Fruit fly (Drosophila melanogaster) whole organism, embryonic: ENCODE results near the gene ab.
A peak's percentile ranks its signal among the peaks of the same experiment; 100 is the strongest.

Source experiments
- Antp ChIP-seq: fragments of 200-800 bp; sonication (Bioruptor generic); optimal IDR thresholded peaks from 3 replicates; lab custom pipeline; 2016; ENCODE audit warnings: missing biosample characterization, missing genetic modification characterization
- Bteb2 ChIP-seq: fragments of 200-800 bp; sonication (Bioruptor generic); optimal IDR thresholded peaks from 2 replicates; lab custom pipeline; 2016; ENCODE audit warnings: missing biosample characterization, missing genetic modification characterization
- C15 ChIP-seq: fragments of 200-800 bp; sonication (Bioruptor generic); IDR thresholded peaks from 3 replicates; pipeline ENCODE4 v1.3.6; 2022; ENCODE audit warnings: missing biosample characterization, missing genetic modification characterization
- CG1024 ChIP-seq: fragments of 200-800 bp; sonication (Bioruptor generic); IDR thresholded peaks from 2 replicates; pipeline ENCODE4 v1.3.6; 2022; ENCODE audit warnings: missing biosample characterization, missing genetic modification characterization
- CG10979 ChIP-seq: fragments of 200-800 bp; sonication (Bioruptor generic); optimal IDR thresholded peaks from 2 replicates; lab custom pipeline; 2018; ENCODE audit warnings: missing biosample characterization, mild to moderate bottlenecking, missing genetic modification characterization, moderate library complexity
- CG12236 ChIP-seq: fragments of 200-800 bp; sonication (Bioruptor generic); optimal IDR thresholded peaks from 2 replicates; lab custom pipeline; 2016; ENCODE audit warnings: missing biosample characterization, missing genetic modification characterization
- CG1233 ChIP-seq: fragments of 200-800 bp; sonication (Bioruptor generic); optimal IDR thresholded peaks from 4 replicates; lab custom pipeline; 2018; ENCODE audit warnings: missing biosample characterization, mild to moderate bottlenecking, missing genetic modification characterization
- CG15696 ChIP-seq: fragments of 200-800 bp; sonication (Bioruptor generic); optimal IDR thresholded peaks from 2 replicates; lab custom pipeline; 2019; ENCODE audit warnings: missing biosample characterization, mild to moderate bottlenecking, missing genetic modification characterization, moderate library complexity
- CG17186 ChIP-seq: fragments of 200-800 bp; sonication (Bioruptor generic); optimal IDR thresholded peaks from 3 replicates; lab custom pipeline; 2017; ENCODE audit warnings: missing biosample characterization, missing genetic modification reagents, missing genetic modification characterization
- CG2712 ChIP-seq: fragments of 200-800 bp; optimal IDR thresholded peaks from 3 replicates; lab custom pipeline; 2019; ENCODE audit warnings: missing biosample characterization, mild to moderate bottlenecking, missing genetic modification characterization, moderate library complexity
- CG2889 ChIP-seq: fragments of 200-800 bp; sonication (Bioruptor generic); IDR thresholded peaks from 3 replicates; pipeline ENCODE4 v1.3.6; 2022; ENCODE audit warnings: missing biosample characterization, missing genetic modification characterization
- CG32772 ChIP-seq: fragments of 200-800 bp; sonication (Bioruptor generic); IDR thresholded peaks from 2 replicates; pipeline ENCODE4 v1.3.6; 2022; ENCODE audit warnings: missing biosample characterization, missing genetic modification characterization
- CG33557 ChIP-seq: fragments of 200-800 bp; sonication (Bioruptor generic); optimal IDR thresholded peaks from 2 replicates; lab custom pipeline; 2019; ENCODE audit warnings: missing biosample characterization, mild to moderate bottlenecking, missing genetic modification characterization, moderate library complexity
- CG3726 ChIP-seq: fragments of 200-800 bp; sonication (Bioruptor generic); IDR thresholded peaks from 3 replicates; pipeline ENCODE4, ENCODE4 v1.3.6; 2022; ENCODE audit warnings: missing biosample characterization, missing genetic modification characterization
- CG3995 ChIP-seq: fragments of 200-800 bp; sonication (Bioruptor generic); optimal IDR thresholded peaks from 3 replicates; lab custom pipeline; 2016; ENCODE audit warnings: missing biosample characterization, missing genetic modification characterization
- CG7556 ChIP-seq: fragments of 200-800 bp; sonication (Bioruptor generic); optimal IDR thresholded peaks from 2 replicates; lab custom pipeline; 2017; ENCODE audit warnings: missing biosample characterization, mild to moderate bottlenecking, missing genetic modification characterization
- CG7928 ChIP-seq: fragments of 200-800 bp; sonication (Bioruptor generic); optimal IDR thresholded peaks from 2 replicates; lab custom pipeline; 2017; ENCODE audit warnings: missing biosample characterization, mild to moderate bottlenecking, missing genetic modification characterization
- CG8478 ChIP-seq: fragments of >200 bp; optimal IDR thresholded peaks from 2 replicates; lab custom pipeline; 2018
- CTCF ChIP-seq: fragments of 200-800 bp; sonication (Bioruptor generic); optimal IDR thresholded peaks from 2 replicates; lab custom pipeline; 2017; ENCODE audit warnings: missing biosample characterization, mild to moderate bottlenecking, missing genetic modification characterization, moderate library complexity
- Chrac-16 ChIP-seq: fragments of 200-800 bp; sonication (Bioruptor generic); optimal IDR thresholded peaks from 3 replicates; lab custom pipeline; 2016; ENCODE audit warnings: missing biosample characterization, missing genetic modification characterization
- D19A ChIP-seq: fragments of 200-800 bp; optimal IDR thresholded peaks from 3 replicates; lab custom pipeline; 2019; ENCODE audit warnings: missing biosample characterization, mild to moderate bottlenecking, missing genetic modification characterization, moderate library complexity
- Fer3 ChIP-seq: fragments of 200-800 bp; sonication (Bioruptor generic); optimal IDR thresholded peaks from 2 replicates; lab custom pipeline; 2018; ENCODE audit warnings: missing biosample characterization, mild to moderate bottlenecking, missing genetic modification characterization, moderate library complexity
- H15 ChIP-seq: fragments of 200-800 bp; sonication (Bioruptor generic); IDR thresholded peaks from 3 replicates; pipeline ENCODE4 v1.3.6; 2022; ENCODE audit warnings: missing biosample characterization, missing genetic modification characterization
- Hmx ChIP-seq: fragments of 200-800 bp; sonication (Bioruptor generic); optimal IDR thresholded peaks from 2 replicates; lab custom pipeline; 2016; ENCODE audit warnings: missing biosample characterization, missing genetic modification characterization
- MESR4 ChIP-seq: fragments of 200-800 bp; sonication (Bioruptor generic); optimal IDR thresholded peaks from 2 replicates; lab custom pipeline; 2018; ENCODE audit warnings: missing biosample characterization, mild to moderate bottlenecking, missing genetic modification characterization, moderate library complexity
- Med ChIP-seq: fragments of 200-800 bp; sonication (Bioruptor generic); peaks from one replicate; lab custom pipeline; 2016; ENCODE audit warnings: missing biosample characterization, missing genetic modification characterization, mild to moderate bottlenecking, inconsistent platforms, moderate library complexity
- Mrtf ChIP-seq: fragments of 200-800 bp; sonication (Bioruptor generic); IDR thresholded peaks from 3 replicates; pipeline ENCODE4 v1.3.6; 2022; ENCODE audit warnings: missing biosample characterization, missing genetic modification characterization
- NC2β ChIP-seq: fragments of 200-800 bp; sonication (Bioruptor generic); optimal IDR thresholded peaks from 2 replicates; lab custom pipeline; 2016; ENCODE audit warnings: missing biosample characterization, missing genetic modification characterization
- Optix ChIP-seq: fragments of 200-800 bp; sonication (Bioruptor generic); IDR thresholded peaks from 3 replicates; pipeline ENCODE4 v1.3.6; 2022; ENCODE audit warnings: missing biosample characterization, missing genetic modification characterization
- Sin3A ChIP-seq: fragments of >200 bp; optimal IDR thresholded peaks from 2 replicates; lab custom pipeline; 2018
- Trl ChIP-seq, 3 experiments: fragments of >200 bp in 2 of 3; fragments of 200-800 bp in 1 of 3; sonication (Bioruptor generic) in 1 of 3; optimal IDR thresholded peaks; 2 replicates in 1 of 3; 3 replicates in 2 of 3; lab custom pipeline; 2016 to 2017; ENCODE audit warnings: missing biosample characterization in 1 of 3, missing genetic modification characterization in 1 of 3
- Xrp1 ChIP-seq: fragments of 200-800 bp; sonication (Bioruptor generic); IDR thresholded peaks from 2 replicates; pipeline ENCODE4 v1.3.6; 2022; ENCODE audit warnings: missing biosample characterization, missing genetic modification characterization
- bigmax ChIP-seq: fragments of 200-800 bp; sonication (Bioruptor generic); optimal IDR thresholded peaks from 2 replicates; lab custom pipeline; 2018; ENCODE audit warnings: missing biosample characterization, mild to moderate bottlenecking, missing genetic modification characterization
- chn ChIP-seq: fragments of 200-800 bp; sonication (Bioruptor generic); optimal IDR thresholded peaks from 2 replicates; lab custom pipeline; 2016; ENCODE audit warnings: missing biosample characterization, missing genetic modification characterization
- crol ChIP-seq: fragments of 200-800 bp; sonication (Bioruptor generic); IDR thresholded peaks from 2 replicates; pipeline ENCODE4 v1.3.6; 2022; ENCODE audit warnings: missing biosample characterization, missing genetic modification characterization
- dysf ChIP-seq: fragments of 200-800 bp; sonication (Bioruptor generic); IDR thresholded peaks from 3 replicates; pipeline ENCODE4 v1.3.6; 2022; ENCODE audit warnings: missing biosample characterization, missing genetic modification characterization
- fd64A ChIP-seq: fragments of 200-800 bp; sonication (Bioruptor generic); optimal IDR thresholded peaks from 3 replicates; lab custom pipeline; 2018; ENCODE audit warnings: missing biosample characterization, mild to moderate bottlenecking, missing genetic modification characterization
- fd96Cb ChIP-seq: fragments of 200-800 bp; sonication (Bioruptor generic); optimal IDR thresholded peaks from 2 replicates; lab custom pipeline; 2018; ENCODE audit warnings: missing biosample characterization, mild to moderate bottlenecking, missing genetic modification characterization, moderate library complexity
- gcm2 ChIP-seq: fragments of 200-800 bp; sonication (Bioruptor generic); optimal IDR thresholded peaks from 2 replicates; lab custom pipeline; 2016; ENCODE audit warnings: missing biosample characterization, missing genetic modification characterization
- gt ChIP-seq: fragments of 200-800 bp; sonication (Bioruptor generic); IDR thresholded peaks from 2 replicates; pipeline ENCODE4 v1.3.6; 2022; ENCODE audit warnings: missing biosample characterization, missing genetic modification characterization
- ham ChIP-seq: fragments of 200-800 bp; sonication (Bioruptor generic); IDR thresholded peaks from 2 replicates; pipeline ENCODE4 v1.3.6; 2022; ENCODE audit warnings: missing biosample characterization, missing genetic modification characterization
- klu ChIP-seq: fragments of 200-800 bp; sonication (Bioruptor generic); IDR thresholded peaks from 2 replicates; pipeline ENCODE4 v1.3.6; 2022; ENCODE audit warnings: missing biosample characterization, missing genetic modification characterization
- lilli ChIP-seq: fragments of 200-800 bp; sonication (Bioruptor generic); optimal IDR thresholded peaks from 3 replicates; lab custom pipeline; 2016; ENCODE audit warnings: missing biosample characterization, missing genetic modification characterization
- nom ChIP-seq: fragments of 200-800 bp; sonication (Bioruptor generic); optimal IDR thresholded peaks from 2 replicates; lab custom pipeline; 2017; ENCODE audit warnings: missing biosample characterization, missing genetic modification characterization, mild to moderate bottlenecking, moderate library complexity, missing genetic modification reagents
- pfk ChIP-seq: fragments of 200-800 bp; sonication (Bioruptor generic); optimal IDR thresholded peaks from 2 replicates; lab custom pipeline; 2018; ENCODE audit warnings: missing biosample characterization, mild to moderate bottlenecking, missing genetic modification characterization, moderate library complexity
- psq ChIP-seq: fragments of 200-800 bp; sonication (Bioruptor generic); optimal IDR thresholded peaks from 2 replicates; lab custom pipeline; 2017; ENCODE audit warnings: missing biosample characterization, missing genetic modification characterization
- sd ChIP-seq: fragments of 200-800 bp; sonication (Bioruptor generic); optimal IDR thresholded peaks from 3 replicates; lab custom pipeline; 2018; ENCODE audit warnings: missing biosample characterization, mild to moderate bottlenecking, missing genetic modification characterization, moderate library complexity
- slou ChIP-seq: fragments of 200-800 bp; sonication (Bioruptor generic); optimal IDR thresholded peaks from 3 replicates; lab custom pipeline; 2016; ENCODE audit warnings: missing biosample characterization, missing genetic modification characterization
- sr ChIP-seq: fragments of 200-800 bp; sonication (Bioruptor generic); IDR thresholded peaks from 3 replicates; pipeline ENCODE4 v1.3.6; 2022; ENCODE audit warnings: missing biosample characterization, missing genetic modification characterization
- stwl ChIP-seq: fragments of 200-800 bp; sonication (Bioruptor generic); optimal IDR thresholded peaks from 3 replicates; lab custom pipeline; 2018; ENCODE audit warnings: missing biosample characterization, mild to moderate bottlenecking, missing genetic modification characterization, moderate library complexity
- ttk ChIP-seq: fragments of 200-800 bp; sonication (Bioruptor generic); IDR thresholded peaks from 2 replicates; pipeline ENCODE4 v2.1.2; 2022; ENCODE audit warnings: missing biosample characterization, missing genetic modification characterization
- vnd ChIP-seq: fragments of 200-800 bp; sonication (Bioruptor generic); IDR thresholded peaks from 3 replicates; pipeline ENCODE4 v1.3.6; 2022; ENCODE audit warnings: missing biosample characterization, missing genetic modification characterization; ENCODE audit not compliant: partially characterized antibody
- zfh2 ChIP-seq: fragments of 200-800 bp; sonication (Bioruptor generic); optimal IDR thresholded peaks from 2 replicates; lab custom pipeline; 2016; ENCODE audit warnings: missing biosample characterization, missing genetic modification characterization

ab gene

dm6 chr2L:11219446-11220038 is 9.1 kb downstream of the ab start (continued):
- TF ChIP-seq nom (peak; percentile 71), MESR4 (GFP tag; lab: Kevin White, UChicago) (no peak), CG3995 (no peak), D19A (tag; lab: Kevin White, UChicago) (no peak), CG8478 (lab: Kevin White, UChicago) (no peak), CG10979 (tag; lab: Kevin White, UChicago) (peak; percentile 44), Xrp1 (GFP tag; lab: Robert Waterston, UW) (peak; percentile 52), gt (GFP tag; lab: Robert Waterston, UW) (no peak), Optix (GFP tag; lab: Robert Waterston, UW) (no peak), CG17186 (no peak), fd96Cb (tag; lab: Kevin White, UChicago) (peak; percentile 39), CG12236 (GFP tag; lab: Kevin White, UChicago) (no peak), Bteb2 (GFP tag; lab: Kevin White, UChicago) (no peak), CG7556 (GFP tag; lab: Kevin White, UChicago) (peak; percentile 31), sr (GFP tag; lab: Robert Waterston, UW) (no peak), klu (no peak), CG1024 (GFP tag; lab: Robert Waterston, UW) (no peak), Hmx (GFP tag; lab: Kevin White, UChicago) (no peak), NC2β (GFP tag; lab: Kevin White, UChicago) (no peak), sd (tag; lab: Kevin White, UChicago) (no peak), CG32772 (GFP tag; lab: Robert Waterston, UW) (peak; percentile 51), Trl (optimal IDR thresholded peaks at IDR 0.05; lab: Kevin White, UChicago) (no peak), Trl (GFP tag; optimal IDR thresholded peaks at IDR 0.05; lab: Kevin White, UChicago) (no peak), CG3726 (no peak), CG2889 (GFP tag; lab: Robert Waterston, UW) (no peak), fd64A (GFP tag; lab: Kevin White, UChicago) (no peak), CG33557 (no peak), Chrac-16 (GFP tag; lab: Kevin White, UChicago) (no peak), dysf (GFP tag; lab: Robert Waterston, UW) (0 out of 3 replicates have a peak, but pooled peaks have one; percentile 41), Antp (GFP tag; lab: Kevin White, UChicago) (no peak), CG15696 (tag; lab: Kevin White, UChicago) (peak; percentile 11), Mrtf (no peak), CG7928 (GFP tag; lab: Kevin White, UChicago) (no peak), Med (GFP tag; lab: Kevin White, UChicago) (peak; percentile 84), Sin3A (no peak), Fer3 (peak; percentile 44), psq (GFP tag; lab: Kevin White, UChicago) (no peak), chn (GFP tag; lab: Kevin White, UChicago) (no peak), CTCF (GFP tag; lab: Kevin White, UChicago) (no peak), H15 (no peak), ttk (GFP tag; lab: Robert Waterston, UW) (peak; percentile 50; the same call in 1 of the 2 replicates), CG1233 (GFP tag; lab: Kevin White, UChicago) (peak; percentile 28), lilli (GFP tag; lab: Kevin White, UChicago) (peak; percentile 4), CG2712 (peak; percentile 59), ham (no peak), zfh2 (GFP tag; lab: Kevin White, UChicago) (no peak), pfk (GFP tag; lab: Kevin White, UChicago) (no peak), slou (GFP tag; lab: Kevin White, UChicago) (no peak), gcm2 (GFP tag; lab: Kevin White, UChicago) (no peak), bigmax (no peak), C15 (GFP tag; lab: Robert Waterston, UW) (no peak), vnd (GFP tag; lab: Robert Waterston, UW) (no peak), stwl (tag; lab: Kevin White, UChicago) (no peak), crol (GFP tag; lab: Robert Waterston, UW) (no peak)
